Fruit fly (Drosophila melanogaster): ENCODE measurements around the gene CG4836.
A peak's percentile ranks its signal among the peaks of the same experiment; 100 is the strongest.

The CG4836 gene

dm6 chr3R:19996433-19996832, 17.2 kb upstream of the CG4836 start (continued):
- TF ChIP-seq salr (GFP tag; optimal IDR thresholded peaks at IDR 0.05), result peak in 1 of 2 experiments; percentile 68
- no peak for TF ChIP-seq topi (GFP tag; optimal IDR thresholded peaks at IDR 0.05)
- TF ChIP-seq Blimp-1 (GFP tag; optimal IDR thresholded peaks at IDR 0.05), result no peak
- TF ChIP-seq CG11902 (GFP tag; optimal IDR thresholded peaks at IDR 0.05), result no peak
- TF ChIP-seq Ets96B (tag; optimal IDR thresholded peaks at IDR 0.05), result no peak
- peak; percentile 37 for TF ChIP-seq OdsH (GFP tag; optimal IDR thresholded peaks at IDR 0.05)
- peak; percentile 42 for TF ChIP-seq CG10631 (GFP tag; optimal IDR thresholded peaks at IDR 0.05)

dm6 chr3R:19997526-19998070, 16.1 kb upstream of the CG4836 start:
- TF ChIP-seq CG32006 (GFP tag; optimal IDR thresholded peaks at IDR 0.05), result no peak
- no peak for TF ChIP-seq CG11762 (GFP tag; optimal IDR thresholded peaks at IDR 0.05; ENCODE audit: insufficient read depth)
- TF ChIP-seq CG8319 (GFP tag; optimal IDR thresholded peaks at IDR 0.05), result no peak
- no peak for TF ChIP-seq dac (GFP tag; optimal IDR thresholded peaks at IDR 0.05)
- no peak for TF ChIP-seq svp (GFP tag)
- TF ChIP-seq Sox15 (GFP tag; optimal IDR thresholded peaks at IDR 0.05), result no peak
- no peak for TF ChIP-seq esn (GFP tag; optimal IDR thresholded peaks at IDR 0.05)
- TF ChIP-seq eg (GFP tag; IDR thresholded peaks at IDR 0.05), result no peak
- TF ChIP-seq Lpt (GFP tag; optimal IDR thresholded peaks at IDR 0.05), result no peak
- TF ChIP-seq CG6792 (GFP tag; optimal IDR thresholded peaks at IDR 0.05), result no peak
- no peak for TF ChIP-seq CG31627 (GFP tag; optimal IDR thresholded peaks at IDR 0.05)
- TF ChIP-seq Smox (GFP tag; optimal IDR thresholded peaks at IDR 0.05), result no peak
- TF ChIP-seq cyc (GFP tag; optimal IDR thresholded peaks at IDR 0.05), result no peak
- no peak for TF ChIP-seq achi (GFP tag; optimal IDR thresholded peaks at IDR 0.05)
- no peak for TF ChIP-seq pdm3 (GFP tag; optimal IDR thresholded peaks at IDR 0.05)
- no peak for TF ChIP-seq Eip93F (GFP tag; optimal IDR thresholded peaks at IDR 0.05)

- TF ChIP-seq CG8119 (GFP tag; IDR thresholded peaks at IDR 0.05) (peak; percentile 76), CG4318 (GFP tag; optimal IDR thresholded peaks at IDR 0.05) (peak; percentile 19), CG11902 (GFP tag; optimal IDR thresholded peaks at IDR 0.05) (peak; percentile 62), CG3032 (tag; optimal IDR thresholded peaks at IDR 0.05) (peak; percentile 62), CG6276 (GFP tag; optimal IDR thresholded peaks at IDR 0.05) (peak; percentile 54), svp (GFP tag) (peak; percentile 73), CG6854 (GFP tag; optimal IDR thresholded peaks at IDR 0.05) (no peak), lz (GFP tag; optimal IDR thresholded peaks at IDR 0.05) (peak; percentile 62), Hr4 (GFP tag; optimal IDR thresholded peaks at IDR 0.05) (peak; percentile 72), CG31627 (GFP tag; optimal IDR thresholded peaks at IDR 0.05) (peak; percentile 69), spab (GFP tag; optimal IDR thresholded peaks at IDR 0.05) (peak; percentile 34), dsx (GFP tag; optimal IDR thresholded peaks at IDR 0.05; ENCODE audit: poor library complexity, severe bottlenecking) (peak; percentile 48), Ets21C (GFP tag; optimal IDR thresholded peaks at IDR 0.05) (peak; percentile 40), pdm3 (GFP tag; optimal IDR thresholded peaks at IDR 0.05) (peak; percentile 78), CG16779 (tag; optimal IDR thresholded peaks at IDR 0.05) (peak; percentile 20), CG8632 (GFP tag; optimal IDR thresholded peaks at IDR 0.05) (peak; percentile 57), ss (GFP tag; optimal IDR thresholded peaks at IDR 0.05) (peak; percentile 20 to 51), CG1621 (tag; optimal IDR thresholded peaks at IDR 0.05) (peak; percentile 57), Eip75B (GFP tag; optimal IDR thresholded peaks at IDR 0.05) (peak; percentile 62), Sox14 (GFP tag; optimal IDR thresholded peaks at IDR 0.05) (peak; percentile 80), CG32006 (GFP tag; optimal IDR thresholded peaks at IDR 0.05) (peak; percentile 72), net (GFP tag; optimal IDR thresholded peaks at IDR 0.05) (peak; percentile 66), fd85E (GFP tag; optimal IDR thresholded peaks at IDR 0.05) (no peak), Sox15 (GFP tag; optimal IDR thresholded peaks at IDR 0.05) (peak; percentile 37), CG3919 (GFP tag; optimal IDR thresholded peaks at IDR 0.05) (peak; percentile 82), Hr39 (GFP tag; optimal IDR thresholded peaks at IDR 0.05) (peak; percentile 76), CG9139 (GFP tag; optimal IDR thresholded peaks at IDR 0.05) (peak; percentile 37), Ets96B (tag; optimal IDR thresholded peaks at IDR 0.05) (peak; percentile 63), cyc (GFP tag; optimal IDR thresholded peaks at IDR 0.05) (peak; percentile 68), fkh (GFP tag; optimal IDR thresholded peaks at IDR 0.05) (no peak), Hr38 (GFP tag; optimal IDR thresholded peaks at IDR 0.05) (no peak), CG8319 (GFP tag; optimal IDR thresholded peaks at IDR 0.05) (peak; percentile 20), CG7368 (GFP tag; optimal IDR thresholded peaks at IDR 0.05) (peak; percentile 51), CG15336 (GFP tag; IDR thresholded peaks at IDR 0.05) (peak; percentile 75)
Observed at dm6 chr3R:19998418-19998817, 15.3 kb upstream of the CG4836 start.
